Worm (Caenorhabditis elegans): Measurements from ENCODE around the gene oac-15.

ce11 chrV:16159594-16159993 is 50.1 kb downstream of the oac-15 start, which contains the start of gene F10A3.17:
- TF ChIP-seq unc-120 (tag; optimal IDR thresholded peaks at IDR 0.05; ENCODE audit: poor library complexity, severe bottlenecking) (no peak), pha-4 (tag; optimal IDR thresholded peaks at IDR 0.05) (no peak), mab-5 (tag; optimal IDR thresholded peaks at IDR 0.05) (no peak), elt-1 (tag; optimal IDR thresholded peaks at IDR 0.05; ENCODE audit: borderline replicate concordance, insufficient read depth) (no peak), nhr-12 (tag; optimal IDR thresholded peaks at IDR 0.05) (no peak), zip-8 (tag; optimal IDR thresholded peaks at IDR 0.05) (no peak), lin-13 (tag; optimal IDR thresholded peaks at IDR 0.05) (no peak), ceh-43 (GFP tag; optimal IDR thresholded peaks at IDR 0.05) (no peak), sptf-1 (tag; optimal IDR thresholded peaks at IDR 0.05) (no peak), bed-3 (GFP tag; optimal IDR thresholded peaks at IDR 0.05) (no peak), lsy-2 (tag; optimal IDR thresholded peaks at IDR 0.05) (no peak)

Data from whole organism, mixed stage, embryonic.